Fruit fly (Drosophila melanogaster) whole organism, prepupa: Measurements from ENCODE around the gene CG11584.

ENCODE experiments used
- Blimp-1 ChIP-seq: fragments of 200-800 bp; sonication (Bioruptor generic); optimal IDR thresholded peaks from 3 replicates; lab custom pipeline; 2017; ENCODE audit warnings: missing biosample characterization, missing genetic modification characterization, mild to moderate bottlenecking, moderate library complexity, missing genetic modification reagents
- CG10669 ChIP-seq: fragments of 200-800 bp; sonication (Bioruptor generic); optimal IDR thresholded peaks from 3 replicates; lab custom pipeline; 2018; ENCODE audit warnings: missing biosample characterization, mild to moderate bottlenecking, missing genetic modification characterization, moderate library complexity
- CG11294 ChIP-seq: fragments of 200-800 bp; sonication (Bioruptor generic); IDR thresholded peaks from 2 replicates; pipeline ENCODE4 v1.3.6; 2022; ENCODE audit warnings: missing biosample characterization, missing genetic modification characterization
- CG8319 ChIP-seq: fragments of 200-800 bp; sonication (Bioruptor generic); optimal IDR thresholded peaks from 3 replicates; lab custom pipeline; 2016; ENCODE audit warnings: missing biosample characterization, missing genetic modification characterization
- Eip93F ChIP-seq: fragments of 200-800 bp; sonication (Bioruptor generic); optimal IDR thresholded peaks from 2 replicates; lab custom pipeline; 2016; ENCODE audit warnings: missing biosample characterization, mild to moderate bottlenecking, missing genetic modification characterization
- Smox ChIP-seq: fragments of 200-800 bp; sonication (Bioruptor generic); optimal IDR thresholded peaks from 3 replicates; lab custom pipeline; 2016; ENCODE audit warnings: missing biosample characterization, missing genetic modification characterization
- esn ChIP-seq: fragments of 200-800 bp; sonication (Bioruptor generic); optimal IDR thresholded peaks from 2 replicates; lab custom pipeline; 2016; ENCODE audit warnings: missing biosample characterization, mild to moderate bottlenecking, missing genetic modification characterization, moderate library complexity
- ss ChIP-seq, 2 experiments: fragments of 200-800 bp; sonication (Bioruptor generic); optimal IDR thresholded peaks; 2 replicates in 1 of 2; 3 replicates in 1 of 2; lab custom pipeline; 2017 to 2018; ENCODE audit warnings: mild to moderate bottlenecking in 2 of 2, missing biosample characterization in 2 of 2, missing genetic modification characterization in 2 of 2, moderate library complexity in 1 of 2

DNA sequence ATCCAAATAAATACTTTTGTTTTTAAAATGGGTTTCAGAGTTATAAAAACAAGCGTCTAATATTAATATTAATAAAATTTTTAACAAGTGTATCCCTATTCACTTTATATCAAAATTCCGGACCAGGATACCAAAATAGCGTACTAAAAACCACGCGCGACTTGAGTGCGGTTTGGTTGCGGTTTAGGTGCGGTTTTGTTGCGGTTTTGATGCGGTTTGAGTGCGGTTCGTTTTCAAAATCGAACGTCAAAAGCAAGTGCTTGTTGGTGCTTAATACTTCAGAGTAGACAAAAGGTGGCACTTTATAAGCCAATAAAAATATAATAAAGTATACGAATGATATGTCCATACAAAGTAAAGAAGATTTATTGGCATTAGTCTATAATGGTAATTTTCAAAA is 5.2 kb upstream of the CG11584 start:
- no peak for TF ChIP-seq esn (GFP tag; lab: Kevin White, UChicago)
- TF ChIP-seq Eip93F (GFP tag; lab: Kevin White, UChicago): no peak
- no peak for TF ChIP-seq ss (GFP tag; optimal IDR thresholded peaks at IDR 0.05; lab: Kevin White, UChicago)
- TF ChIP-seq CG10669 (GFP tag; lab: Kevin White, UChicago): no peak
- TF ChIP-seq Blimp-1 (GFP tag; lab: Kevin White, UChicago): no peak
- TF ChIP-seq CG8319 (GFP tag; lab: Kevin White, UChicago): no peak
- no peak for TF ChIP-seq Smox
- no peak for TF ChIP-seq CG11294 (GFP tag; lab: Robert Waterston, UW)
